Fruit fly (Drosophila melanogaster) whole organism, embryonic: ENCODE results near the gene aralar1.
A peak's percentile ranks its signal among the peaks of the same experiment; 100 is the strongest.

Experiments used
- Adf1 ChIP-seq: fragments of 200-800 bp; sonication (Bioruptor generic); IDR thresholded peaks from 2 replicates; pipeline ENCODE4 v1.3.6; 2022; ENCODE audit warnings: missing biosample characterization, missing genetic modification characterization
- Antp ChIP-seq: fragments of 200-800 bp; sonication (Bioruptor generic); optimal IDR thresholded peaks from 3 replicates; lab custom pipeline; 2016; ENCODE audit warnings: missing biosample characterization, missing genetic modification characterization
- Atf3 ChIP-seq: fragments of 200-800 bp; sonication (Bioruptor generic); optimal IDR thresholded peaks from 3 replicates; lab custom pipeline; 2016; ENCODE audit warnings: missing biosample characterization, missing genetic modification characterization
- BEAF-32 ChIP-seq: fragments of 200-800 bp; sonication (Bioruptor generic); optimal IDR thresholded peaks from 3 replicates; lab custom pipeline; 2017; ENCODE audit warnings: missing biosample characterization, missing genetic modification characterization, mild to moderate bottlenecking, moderate library complexity, missing genetic modification reagents
- CG10209 ChIP-seq: fragments of 200-800 bp; sonication (Bioruptor generic); optimal IDR thresholded peaks from 3 replicates; lab custom pipeline; 2017; ENCODE audit warnings: missing biosample characterization, mild to moderate bottlenecking, missing genetic modification characterization, missing genetic modification reagents
- CG12071 ChIP-seq: fragments of 200-800 bp; sonication (Bioruptor generic); optimal IDR thresholded peaks from 3 replicates; lab custom pipeline; 2018; ENCODE audit warnings: missing biosample characterization, mild to moderate bottlenecking, missing genetic modification characterization
- CG12104 ChIP-seq: fragments of 200-800 bp; sonication (Bioruptor generic); optimal IDR thresholded peaks from 3 replicates; lab custom pipeline; 2016; ENCODE audit warnings: missing biosample characterization, missing genetic modification characterization
- CG13287 ChIP-seq: fragments of 200-800 bp; sonication (Bioruptor generic); IDR thresholded peaks from 2 replicates; pipeline ENCODE4 v1.3.6; 2022; ENCODE audit warnings: missing biosample characterization, missing genetic modification characterization; ENCODE audit not compliant: partially characterized antibody
- CG15514 ChIP-seq: fragments of 200-800 bp; sonication (Bioruptor generic); optimal IDR thresholded peaks from 3 replicates; lab custom pipeline; 2017; ENCODE audit warnings: missing biosample characterization, missing genetic modification characterization, mild to moderate bottlenecking, moderate library complexity, missing genetic modification reagents
- CG16813 ChIP-seq: fragments of 200-800 bp; sonication (Bioruptor generic); IDR thresholded peaks from 3 replicates; pipeline ENCODE4 v1.3.6; 2022; ENCODE audit warnings: missing biosample characterization, missing genetic modification characterization; ENCODE audit not compliant: partially characterized antibody
- CG17912 ChIP-seq: fragments of 200-800 bp; sonication (Bioruptor generic); optimal IDR thresholded peaks from 2 replicates; lab custom pipeline; 2018; ENCODE audit warnings: missing biosample characterization, mild to moderate bottlenecking, missing genetic modification characterization
- CG3065 ChIP-seq: fragments of 200-800 bp; sonication (Bioruptor generic); optimal IDR thresholded peaks from 2 replicates; lab custom pipeline; 2016; ENCODE audit warnings: missing biosample characterization, missing genetic modification characterization
- CG31388 ChIP-seq: fragments of 200-800 bp; sonication (Bioruptor generic); optimal IDR thresholded peaks from 2 replicates; lab custom pipeline; 2016; ENCODE audit warnings: missing biosample characterization, missing genetic modification characterization
- CG32532 ChIP-seq: fragments of 200-800 bp; sonication (Bioruptor generic); IDR thresholded peaks from 2 replicates; pipeline ENCODE4 v1.3.6; 2022; ENCODE audit warnings: missing biosample characterization, missing genetic modification characterization
- CG3847 ChIP-seq: fragments of 200-800 bp; sonication (Bioruptor generic); IDR thresholded peaks from 2 replicates; pipeline ENCODE4 v1.3.6; 2022; ENCODE audit warnings: missing biosample characterization, missing genetic modification characterization
- CG42726 ChIP-seq: fragments of 200-800 bp; sonication (Bioruptor generic); IDR thresholded peaks from 2 replicates; pipeline ENCODE4 v1.3.6; 2022; ENCODE audit warnings: missing biosample characterization, missing genetic modification characterization; ENCODE audit not compliant: partially characterized antibody
- CG4360 ChIP-seq: fragments of 200-800 bp; sonication (Bioruptor generic); IDR thresholded peaks from 2 replicates; pipeline ENCODE4 v1.3.6; 2022; ENCODE audit warnings: missing biosample characterization, missing genetic modification characterization
- CG5180 ChIP-seq: fragments of 200-800 bp; sonication (Bioruptor generic); optimal IDR thresholded peaks from 3 replicates; lab custom pipeline; 2017; ENCODE audit warnings: missing biosample characterization, missing genetic modification characterization, mild to moderate bottlenecking, moderate library complexity, missing genetic modification reagents
- CG8281 ChIP-seq: fragments of 200-800 bp; sonication (Bioruptor generic); optimal IDR thresholded peaks from 2 replicates; lab custom pipeline; 2018; ENCODE audit warnings: missing biosample characterization, mild to moderate bottlenecking, missing genetic modification characterization, moderate library complexity
- CG8944 ChIP-seq: fragments of 200-800 bp; sonication (Bioruptor generic); optimal IDR thresholded peaks from 3 replicates; lab custom pipeline; 2016; ENCODE audit warnings: missing biosample characterization, missing genetic modification characterization
- Chrac-16 ChIP-seq: fragments of 200-800 bp; sonication (Bioruptor generic); optimal IDR thresholded peaks from 3 replicates; lab custom pipeline; 2016; ENCODE audit warnings: missing biosample characterization, missing genetic modification characterization
- Dp ChIP-seq: fragments of 200-800 bp; sonication (Bioruptor generic); optimal IDR thresholded peaks from 2 replicates; lab custom pipeline; 2018; ENCODE audit warnings: missing biosample characterization, mild to moderate bottlenecking, missing genetic modification characterization, moderate library complexity
- Fer3 ChIP-seq: fragments of 200-800 bp; sonication (Bioruptor generic); optimal IDR thresholded peaks from 2 replicates; lab custom pipeline; 2018; ENCODE audit warnings: missing biosample characterization, mild to moderate bottlenecking, missing genetic modification characterization, moderate library complexity
- Gsc ChIP-seq: fragments of 200-800 bp; sonication (Bioruptor generic); IDR thresholded peaks from 2 replicates; pipeline ENCODE4 v1.3.6; 2022; ENCODE audit warnings: missing biosample characterization, missing genetic modification characterization
- Hr78 ChIP-seq, 2 experiments: fragments of 200-800 bp in 1 of 2; fragments of >200 bp in 1 of 2; sonication (Bioruptor generic) in 1 of 2; optimal IDR thresholded peaks; 2 replicates each; lab custom pipeline; 2017 to 2019; ENCODE audit warnings: missing biosample characterization in 2 of 2, missing genetic modification characterization in 2 of 2, mild to moderate bottlenecking in 1 of 2, moderate library complexity in 1 of 2
- Kr ChIP-seq: fragments of 200-800 bp; sonication (Bioruptor generic); optimal IDR thresholded peaks from 2 replicates; lab custom pipeline; 2017; ENCODE audit warnings: missing biosample characterization, mild to moderate bottlenecking, missing genetic modification characterization
- Stat92E ChIP-seq, 3 experiments: fragments of >200 bp in 2 of 3; fragments of 200-800 bp in 1 of 3; sonication (Bioruptor generic) in 1 of 3; optimal IDR thresholded peaks; 2 replicates each; lab custom pipeline; 2017 to 2019; ENCODE audit warnings: missing biosample characterization in 3 of 3, missing genetic modification characterization in 3 of 3, mild to moderate bottlenecking in 1 of 3, moderate library complexity in 1 of 3
- bcd ChIP-seq: fragments of 200-800 bp; sonication (Bioruptor generic); optimal IDR thresholded peaks from 2 replicates; lab custom pipeline; 2017; ENCODE audit warnings: missing biosample characterization, mild to moderate bottlenecking, missing genetic modification characterization
- corto ChIP-seq: fragments of 200-800 bp; sonication (Bioruptor generic); optimal IDR thresholded peaks from 2 replicates; lab custom pipeline; 2016; ENCODE audit warnings: missing biosample characterization, mild to moderate bottlenecking, missing genetic modification characterization, moderate library complexity
- en ChIP-seq: fragments of 200-800 bp; sonication (Bioruptor generic); optimal IDR thresholded peaks from 2 replicates; lab custom pipeline; 2016; ENCODE audit warnings: missing biosample characterization, missing genetic modification characterization
- gro ChIP-seq: fragments of 200-800 bp; sonication (Bioruptor generic); optimal IDR thresholded peaks from 2 replicates; lab custom pipeline; 2016; ENCODE audit warnings: missing biosample characterization, missing genetic modification characterization
- gt ChIP-seq: fragments of 200-800 bp; sonication (Bioruptor generic); IDR thresholded peaks from 2 replicates; pipeline ENCODE4 v1.3.6; 2022; ENCODE audit warnings: missing biosample characterization, missing genetic modification characterization
- hb ChIP-seq: fragments of 200-800 bp; sonication (Bioruptor generic); IDR thresholded peaks from 3 replicates; pipeline ENCODE4 v1.3.6; 2022; ENCODE audit warnings: missing biosample characterization, missing genetic modification characterization; ENCODE audit not compliant: partially characterized antibody
- hbn ChIP-seq: fragments of 200-800 bp; sonication (Bioruptor generic); IDR thresholded peaks from 2 replicates; pipeline ENCODE4 v1.3.6; 2022; ENCODE audit warnings: missing biosample characterization, missing genetic modification characterization; ENCODE audit not compliant: partially characterized antibody
- ind ChIP-seq: fragments of 200-800 bp; sonication (Bioruptor generic); optimal IDR thresholded peaks from 3 replicates; lab custom pipeline; 2016; ENCODE audit warnings: missing biosample characterization, missing genetic modification characterization
- nau ChIP-seq: fragments of 200-800 bp; sonication (Bioruptor generic); optimal IDR thresholded peaks from 3 replicates; lab custom pipeline; 2017; ENCODE audit warnings: missing biosample characterization, mild to moderate bottlenecking, missing genetic modification characterization, missing genetic modification reagents
- nerfin-1 ChIP-seq: fragments of 200-800 bp; sonication (Bioruptor generic); optimal IDR thresholded peaks from 3 replicates; lab custom pipeline; 2019; ENCODE audit warnings: missing biosample characterization, mild to moderate bottlenecking, missing genetic modification characterization, moderate library complexity
- oc ChIP-seq: fragments of 200-800 bp; sonication (Bioruptor generic); optimal IDR thresholded peaks from 2 replicates; lab custom pipeline; 2018; ENCODE audit warnings: missing biosample characterization, mild to moderate bottlenecking, missing genetic modification characterization, moderate library complexity
- pb ChIP-seq: fragments of 200-800 bp; sonication (Bioruptor generic); optimal IDR thresholded peaks from 3 replicates; lab custom pipeline; 2016; ENCODE audit warnings: missing biosample characterization, missing genetic modification characterization
- pita ChIP-seq: fragments of 200-800 bp; sonication (Bioruptor generic); optimal IDR thresholded peaks from 2 replicates; lab custom pipeline; 2017; ENCODE audit warnings: missing biosample characterization, mild to moderate bottlenecking, missing genetic modification characterization
- pum ChIP-seq: fragments of 200-800 bp; sonication (Bioruptor generic); optimal IDR thresholded peaks from 2 replicates; lab custom pipeline; 2016; ENCODE audit warnings: missing biosample characterization, missing genetic modification characterization
- sens ChIP-seq: fragments of 200-800 bp; sonication (Bioruptor generic); peaks from one replicate; lab custom pipeline; 2016; ENCODE audit warnings: missing biosample characterization, missing genetic modification characterization
- sim ChIP-seq: fragments of 200-800 bp; sonication (Bioruptor generic); IDR thresholded peaks from 2 replicates; pipeline ENCODE4 v1.3.6; 2022; ENCODE audit warnings: missing biosample characterization, missing genetic modification characterization
- ttk ChIP-seq: fragments of 200-800 bp; sonication (Bioruptor generic); IDR thresholded peaks from 2 replicates; pipeline ENCODE4 v2.1.2; 2022; ENCODE audit warnings: missing biosample characterization, missing genetic modification characterization
- wek ChIP-seq: fragments of 200-800 bp; sonication (Bioruptor generic); optimal IDR thresholded peaks from 3 replicates; lab custom pipeline; 2018; ENCODE audit warnings: missing biosample characterization, mild to moderate bottlenecking, missing genetic modification characterization, moderate library complexity
- zen2 ChIP-seq: fragments of 200-800 bp; sonication (Bioruptor generic); IDR thresholded peaks from 3 replicates; pipeline ENCODE4 v1.3.6; 2022; ENCODE audit warnings: missing biosample characterization, missing genetic modification characterization; ENCODE audit not compliant: partially characterized antibody

aralar1 gene

dm6 chr3R:30450690-30451343 lies 4.8 kb downstream of the aralar1 start (continued):
- no peak for TF ChIP-seq CG12104
- TF ChIP-seq, all 482 proteins: peak for 6

dm6 chr3R:30450224-30450623 lies 5.4 kb downstream of the aralar1 start:
- TF ChIP-seq CG8281 (tag; lab: Kevin White, UChicago) = peak; percentile 22
- TF ChIP-seq CG13287 (GFP tag; lab: Robert Waterston, UW) = peak; percentile 31
- TF ChIP-seq CG3065 (GFP tag; lab: Kevin White, UChicago) = peak; percentile 59
- TF ChIP-seq CG12071 (GFP tag; lab: Kevin White, UChicago) = peak; percentile 88
- TF ChIP-seq Kr (GFP tag; lab: Kevin White, UChicago) = no peak
- peak; percentile 69 for TF ChIP-seq CG4360 (GFP tag; lab: Robert Waterston, UW)
- no peak for TF ChIP-seq ind (GFP tag; lab: Kevin White, UChicago)
- TF ChIP-seq Atf3 (GFP tag; lab: Kevin White, UChicago) = peak; percentile 68
- peak; percentile 72 for TF ChIP-seq Antp (GFP tag; lab: Kevin White, UChicago)
- TF ChIP-seq Gsc (GFP tag; lab: Robert Waterston, UW) = no peak
- TF ChIP-seq Dp (GFP tag; lab: Kevin White, UChicago) = no peak
- peak; percentile 3 for TF ChIP-seq pb (GFP tag; lab: Kevin White, UChicago)
- no peak for TF ChIP-seq Stat92E (GFP tag; optimal IDR thresholded peaks at IDR 0.05; lab: Kevin White, UChicago)
- TF ChIP-seq hbn (GFP tag; lab: Robert Waterston, UW) = peak; percentile 41; the same call in 1 of the 2 replicates
- TF ChIP-seq CG32532 = peak; percentile 86
- TF ChIP-seq pita (GFP tag; lab: Kevin White, UChicago) = no peak
- TF ChIP-seq Adf1 (GFP tag; lab: Robert Waterston, UW) = peak; percentile 65; the same call in 1 of the 2 replicates
- peak; percentile 38 for TF ChIP-seq pum (GFP tag; lab: Kevin White, UChicago)
- TF ChIP-seq BEAF-32 = no peak
- peak; percentile 83 for TF ChIP-seq wek
- TF ChIP-seq sim (GFP tag; lab: Robert Waterston, UW) = peak; percentile 88
- TF ChIP-seq gro (GFP tag; lab: Kevin White, UChicago) = peak; percentile 54
- TF ChIP-seq Fer3 = peak; percentile 83
- TF ChIP-seq CG17912 (GFP tag; lab: Kevin White, UChicago) = peak; percentile 30
- peak; percentile 75 for TF ChIP-seq CG15514 (GFP tag; lab: Kevin White, UChicago)
- no peak for TF ChIP-seq hb
- TF ChIP-seq CG16813 = no peak
- peak; percentile 47 for TF ChIP-seq nerfin-1
- no peak for TF ChIP-seq corto (GFP tag; lab: Kevin White, UChicago)
- TF ChIP-seq CG42726 (GFP tag; lab: Robert Waterston, UW) = no peak
- TF ChIP-seq Chrac-16 (GFP tag; lab: Kevin White, UChicago) = no peak
- TF ChIP-seq CG5180 (GFP tag; lab: Kevin White, UChicago) = peak; percentile 26
- peak; percentile 42 for TF ChIP-seq en (GFP tag; lab: Kevin White, UChicago)
- TF ChIP-seq CG31388 = peak; percentile 65
- peak; percentile 84 for TF ChIP-seq CG10209 (GFP tag; lab: Kevin White, UChicago)
- TF ChIP-seq sens = peak; percentile 98
- no peak for TF ChIP-seq zen2 (GFP tag; lab: Robert Waterston, UW)
- peak; percentile 14; the same call in 1 of the 2 replicates for TF ChIP-seq ttk (GFP tag; lab: Robert Waterston, UW)
- no peak for TF ChIP-seq oc (tag; lab: Kevin White, UChicago)
- peak; percentile 89 for TF ChIP-seq nau
- TF ChIP-seq CG3847 = peak; percentile 21; the same call in 1 of the 2 replicates
- peak; percentile 78 for TF ChIP-seq bcd
- no peak for TF ChIP-seq Hr78 (GFP tag; optimal IDR thresholded peaks at IDR 0.05; lab: Kevin White, UChicago)
- TF ChIP-seq gt (GFP tag; lab: Robert Waterston, UW) = no peak
- peak; percentile 74 for TF ChIP-seq CG8944 (GFP tag; lab: Kevin White, UChicago)
